Worm (Caenorhabditis elegans): Measurements from ENCODE around the gene F46G11.4.

Gene F46G11.4

DNA sequence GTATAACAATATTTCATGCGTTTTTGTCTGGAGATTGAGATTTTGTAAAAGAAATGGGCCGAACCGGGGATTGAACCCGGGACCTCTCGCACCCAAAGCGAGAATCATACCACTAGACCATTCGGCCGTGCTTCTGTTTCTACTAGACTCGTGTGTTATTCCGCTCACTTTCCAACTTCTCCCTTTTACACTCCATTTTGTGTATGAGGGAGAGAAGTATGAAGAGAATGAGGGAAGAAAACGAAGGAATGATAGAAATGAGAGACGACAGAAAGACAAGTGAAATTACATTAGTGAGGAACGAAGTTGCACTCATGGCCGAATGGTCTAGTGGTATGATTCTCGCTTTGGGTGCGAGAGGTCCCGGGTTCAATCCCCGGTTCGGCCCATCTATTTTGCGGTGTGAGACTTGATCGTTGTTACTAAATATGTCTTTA lies 2.6 kb upstream of the F46G11.4 start (continued):
- TF ChIP-seq madf-9 (GFP tag; conservative IDR thresholded peaks at IDR 0.05) (peak; percentile 87), duxl-1 (tag; optimal IDR thresholded peaks at IDR 0.05; ENCODE audit: poor library complexity) (peak; percentile 90), php-3 (GFP tag; IDR thresholded peaks at IDR 0.05) (peak; percentile 83), zfp-2 (tag; optimal IDR thresholded peaks at IDR 0.05) (peak; percentile 48), aly-2 (tag; optimal IDR thresholded peaks at IDR 0.05) (no peak), mes-2 (tag; optimal IDR thresholded peaks at IDR 0.05; ENCODE audit: poor library complexity, severe bottlenecking) (peak; percentile 87), spr-1 (tag; optimal IDR thresholded peaks at IDR 0.05) (peak; percentile 86), madf-5 (GFP tag; IDR thresholded peaks at IDR 0.05) (peak; percentile 57 to 84; a peak in 3 of 4 replicates), nhr-6 (tag; optimal IDR thresholded peaks at IDR 0.05) (peak; percentile 76), lin-13 (GFP tag; optimal IDR thresholded peaks at IDR 0.05) (peak; percentile 66), mdl-1 (tag; optimal IDR thresholded peaks at IDR 0.05) (peak; percentile 47 to 74), hmg-1.1 (GFP tag; IDR thresholded peaks at IDR 0.05) (peak; percentile 98), spr-3 (GFP tag; optimal IDR thresholded peaks at IDR 0.05) (peak; percentile 90), egl-43 (GFP tag; IDR thresholded peaks at IDR 0.05) (peak; percentile 98), pqm-1 (tag; optimal IDR thresholded peaks at IDR 0.05) (peak; percentile 7), fkh-10 (GFP tag; optimal IDR thresholded peaks at IDR 0.05) (peak; percentile 57), saeg-2 (GFP tag; IDR thresholded peaks at IDR 0.05) (peak; percentile 87; the same call in 1 of the 2 replicates), unc-62 (GFP tag; optimal IDR thresholded peaks at IDR 0.05 in 1 of 2) (peak in 1 of 2 experiments; percentile 57), unc-62 (tag; optimal IDR thresholded peaks at IDR 0.05) (no peak), ceh-32 (tag; optimal IDR thresholded peaks at IDR 0.05; ENCODE audit: poor library complexity) (peak; percentile 67), mxl-2 (GFP tag; conservative IDR thresholded peaks at IDR 0.05) (peak; percentile 81), arid-1 (GFP tag; conservative IDR thresholded peaks at IDR 0.05) (peak; percentile 70), ceh-20 (GFP tag; IDR thresholded peaks at IDR 0.05) (peak; percentile 86), ztf-11 (tag; optimal IDR thresholded peaks at IDR 0.05) (no peak), dmd-9 (GFP tag; IDR thresholded peaks at IDR 0.05) (peak; percentile 86), ceh-28 (tag; optimal IDR thresholded peaks at IDR 0.05) (peak; percentile 26), ZK337.2 (GFP tag; IDR thresholded peaks at IDR 0.05) (0 out of 2 replicates have a peak, but pooled peaks have one; percentile 25), tag-97 (GFP tag; IDR thresholded peaks at IDR 0.05) (peak; percentile 82; the same call in 1 of the 2 replicates), hlh-30 (tag; optimal IDR thresholded peaks at IDR 0.05; ENCODE audit: insufficient read depth) (peak; percentile 81), skn-1 (tag; optimal IDR thresholded peaks at IDR 0.05) (no peak), rbr-2 (tag; optimal IDR thresholded peaks at IDR 0.05) (peak; percentile 92), ama-1 (optimal IDR thresholded peaks at IDR 0.05) (no peak), lin-38 (GFP tag; IDR thresholded peaks at IDR 0.05) (peak; percentile 84), gei-8 (GFP tag; optimal IDR thresholded peaks at IDR 0.05) (peak; percentile 93), dmd-6 (GFP tag; IDR thresholded peaks at IDR 0.05) (peak; percentile 69), F37D6.2 (tag; optimal IDR thresholded peaks at IDR 0.05) (peak; percentile 83), F10B5.3 (tag; optimal IDR thresholded peaks at IDR 0.05) (peak; percentile 85), ctbp-1 (GFP tag; IDR thresholded peaks at IDR 0.05) (peak; percentile 98), dve-1 (tag; optimal IDR thresholded peaks at IDR 0.05; ENCODE audit: insufficient read depth) (peak; percentile 73), lin-15B (tag; optimal IDR thresholded peaks at IDR 0.05) (no peak), T26A8.4 (GFP tag; IDR thresholded peaks at IDR 0.05) (peak; percentile 93), mep-1 (tag; optimal IDR thresholded peaks at IDR 0.05) (peak; percentile 94), set-16 (GFP tag; IDR thresholded peaks at IDR 0.05) (peak; percentile 37; the same call in 1 of the 2 replicates), dmd-8 (GFP tag; IDR thresholded peaks at IDR 0.05) (peak; percentile 94), lir-3 (tag; optimal IDR thresholded peaks at IDR 0.05) (peak; percentile 83), nhr-42 (GFP tag; IDR thresholded peaks at IDR 0.05) (peak; percentile 83), ZK546.5 (tag; optimal IDR thresholded peaks at IDR 0.05) (no peak), ces-1 (GFP tag; optimal IDR thresholded peaks at IDR 0.05) (peak; percentile 91), nhr-111 (GFP tag; optimal IDR thresholded peaks at IDR 0.05) (peak; percentile 85), zfp-3 (GFP tag; conservative IDR thresholded peaks at IDR 0.05) (peak; percentile 88), hlh-11 (tag; optimal IDR thresholded peaks at IDR 0.05) (peak; percentile 83)

All from whole organism, L4 larva.